Fruit fly (Drosophila melanogaster): ENCODE data around the gene fid.

fid gene

DNA sequence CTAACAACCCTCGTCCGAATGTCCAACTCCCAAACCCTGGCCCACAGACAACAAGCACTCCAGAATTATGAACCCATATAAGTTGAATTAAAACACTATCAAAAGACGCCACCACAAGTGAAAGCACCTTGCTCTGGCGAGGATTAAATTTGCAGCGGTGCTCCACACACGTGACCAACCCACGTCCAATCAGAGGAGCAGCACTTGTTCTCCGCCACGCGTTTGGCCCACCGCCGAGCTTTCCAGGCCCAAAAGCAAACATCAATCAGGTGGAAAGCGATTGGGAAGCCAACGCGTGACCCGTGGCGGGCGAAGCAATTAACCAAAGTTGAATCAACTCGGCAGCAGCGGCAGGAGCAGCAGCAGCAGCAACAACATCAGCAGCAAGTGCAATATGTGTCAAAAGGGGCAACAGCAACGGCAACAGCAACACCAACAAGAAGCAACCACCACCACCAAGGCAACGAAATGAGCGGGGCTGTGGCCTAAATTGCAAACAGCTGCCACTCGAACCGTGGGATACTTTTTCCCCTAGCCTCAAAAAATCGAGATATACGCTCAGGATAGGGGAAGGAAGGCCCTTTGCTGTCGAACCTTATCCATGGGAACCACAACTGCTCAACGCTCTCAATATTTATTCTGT lies 62.2 kb downstream of the fid start (continued):
- TF ChIP-seq ttk (GFP tag; IDR thresholded peaks at IDR 0.05) (no peak), CG17385 (GFP tag; optimal IDR thresholded peaks at IDR 0.05) (no peak), pb (GFP tag; optimal IDR thresholded peaks at IDR 0.05) (no peak), ken (GFP tag; IDR thresholded peaks at IDR 0.05) (no peak), Dref (GFP tag; IDR thresholded peaks at IDR 0.05) (no peak), NFAT (GFP tag; IDR thresholded peaks at IDR 0.05) (no peak), Aef1 (GFP tag; IDR thresholded peaks at IDR 0.05) (no peak), psq (GFP tag; optimal IDR thresholded peaks at IDR 0.05) (no peak), CG7556 (GFP tag; optimal IDR thresholded peaks at IDR 0.05) (no peak), Nf-YB (GFP tag; optimal IDR thresholded peaks at IDR 0.05) (no peak), Dip2 (GFP tag; IDR thresholded peaks at IDR 0.05) (no peak), CG7963 (GFP tag; IDR thresholded peaks at IDR 0.05; ENCODE audit: partially characterized antibody) (no peak), CG17612 (GFP tag; IDR thresholded peaks at IDR 0.05) (no peak), CG17328 (GFP tag; IDR thresholded peaks at IDR 0.05) (no peak), usp (GFP tag; optimal IDR thresholded peaks at IDR 0.05) (no peak), gsb-n (tag; optimal IDR thresholded peaks at IDR 0.05) (peak; percentile 23), CG4282 (GFP tag; optimal IDR thresholded peaks at IDR 0.05) (no peak), Gug (GFP tag; IDR thresholded peaks at IDR 0.05) (no peak), pros (GFP tag; optimal IDR thresholded peaks at IDR 0.05) (peak; percentile 90), caup (GFP tag; optimal IDR thresholded peaks at IDR 0.05; ENCODE audit: severe bottlenecking) (no peak), eyg (GFP tag; optimal IDR thresholded peaks at IDR 0.05) (no peak), Dad (GFP tag; optimal IDR thresholded peaks at IDR 0.05) (no peak), BtbVII (GFP tag; optimal IDR thresholded peaks at IDR 0.05) (no peak), CG14014 (GFP tag; IDR thresholded peaks at IDR 0.05) (no peak), CG2116 (GFP tag; optimal IDR thresholded peaks at IDR 0.05) (no peak), CG13424 (tag; optimal IDR thresholded peaks at IDR 0.05) (no peak), inv (GFP tag; IDR thresholded peaks at IDR 0.05; ENCODE audit: partially characterized antibody) (no peak), CG10431 (GFP tag; optimal IDR thresholded peaks at IDR 0.05) (no peak), CG31365 (tag; optimal IDR thresholded peaks at IDR 0.05) (no peak), Spps (tag; optimal IDR thresholded peaks at IDR 0.05) (no peak), odd (GFP tag; optimal IDR thresholded peaks at IDR 0.05) (no peak), CG10274 (GFP tag; optimal IDR thresholded peaks at IDR 0.05) (no peak), twi (tag; optimal IDR thresholded peaks at IDR 0.05) (peak; percentile 89), repo (GFP tag; optimal IDR thresholded peaks at IDR 0.05) (no peak), sens (GFP tag) (peak; percentile 46), gem (tag; optimal IDR thresholded peaks at IDR 0.05) (no peak), knrl (GFP tag; IDR thresholded peaks at IDR 0.05; ENCODE audit: partially characterized antibody) (no peak), insv (GFP tag; optimal IDR thresholded peaks at IDR 0.05) (peak in 1 of 2 experiments; percentile 27), HLHmδ (GFP tag; optimal IDR thresholded peaks at IDR 0.05) (peak; percentile 57), CG17829 (tag; optimal IDR thresholded peaks at IDR 0.05) (no peak), CG11093 (GFP tag; IDR thresholded peaks at IDR 0.05) (no peak), Chrac-16 (GFP tag; optimal IDR thresholded peaks at IDR 0.05) (no peak), tll (GFP tag; optimal IDR thresholded peaks at IDR 0.05) (peak in 1 of 2 experiments; percentile 44), dysf (GFP tag; IDR thresholded peaks at IDR 0.05) (0 out of 3 replicates have a peak, but pooled peaks have one; percentile 31), Optix (GFP tag; IDR thresholded peaks at IDR 0.05) (no peak), CG17802 (tag; optimal IDR thresholded peaks at IDR 0.05) (no peak), nerfin-2 (GFP tag; IDR thresholded peaks at IDR 0.05; ENCODE audit: partially characterized antibody) (no peak), CG15696 (tag; optimal IDR thresholded peaks at IDR 0.05) (no peak), Trl (optimal IDR thresholded peaks at IDR 0.05) (no peak), Trl (GFP tag; optimal IDR thresholded peaks at IDR 0.05) (no peak), CG7745 (tag; optimal IDR thresholded peaks at IDR 0.05) (peak; percentile 1)
